Worm (Caenorhabditis elegans) whole organism, L4 larva: ENCODE measurements around the gene pgp-4.

ENCODE experiments used
- D1046.2 ChIP-seq: fragments of 200-800 bp; sonication (Bioruptor generic); IDR thresholded peaks from 2 replicates; pipeline ENCODE4 v1.3.6; 2022; ENCODE audit warnings: missing genetic modification characterization, missing compliant biosample characterization
- F44E2.7 ChIP-seq: fragments of 200-800 bp; sonication (Bioruptor generic); IDR thresholded peaks from 2 replicates; pipeline ENCODE4 v2.1.2; 2022; ENCODE audit warnings: missing genetic modification characterization, missing compliant biosample characterization
- R02D3.7 ChIP-seq: fragments of 150-350 bp; sonication (generic microtip); optimal IDR thresholded peaks from 3 replicates; lab custom pipeline; 2014; ENCODE audit warnings: missing biosample characterization, missing genetic modification characterization
- Y5F2A.4 ChIP-seq: fragments of 200-800 bp; sonication (Bioruptor generic); optimal IDR thresholded peaks from 2 replicates; lab custom pipeline; 2018; ENCODE audit warnings: mild to moderate bottlenecking, missing genetic modification characterization, missing compliant biosample characterization
- Y75B8A.6 ChIP-seq: fragments of 200-800 bp; sonication (Bioruptor generic); IDR thresholded peaks from 2 replicates; pipeline ENCODE4 v1.3.6; 2022; ENCODE audit warnings: missing genetic modification reagents, missing genetic modification characterization, missing compliant biosample characterization
- ZK337.2 ChIP-seq: fragments of 200-800 bp; sonication (Bioruptor generic); IDR thresholded peaks from 2 replicates; pipeline ENCODE4 v1.3.6; 2022; ENCODE audit warnings: missing genetic modification reagents, missing genetic modification characterization, missing compliant biosample characterization
- ZK546.5 ChIP-seq, 2 experiments: sonication (generic microtip); optimal IDR thresholded peaks; 2 replicates each; lab custom pipeline; 2017; ENCODE audit warnings: missing biosample characterization in 2 of 2, missing genetic modification characterization in 2 of 2
- aha-1 ChIP-seq: fragments of 150-350 bp; peaks from one replicate; lab custom pipeline; 2014; ENCODE audit warnings: missing biosample characterization, missing genetic modification characterization
- ama-1 ChIP-seq: fragments of 150-350 bp; optimal IDR thresholded peaks from 2 replicates; lab custom pipeline; 2014; ENCODE audit warnings: inconsistent platforms, mixed read lengths
- arid-1 ChIP-seq: fragments of 200-800 bp; sonication (Bioruptor generic); conservative IDR thresholded peaks from 2 replicates; pipeline ENCODE4 v1.3.6; 2022; ENCODE audit warnings: missing genetic modification reagents, missing genetic modification characterization, missing compliant biosample characterization
- attf-4 ChIP-seq: sonication (generic microtip); optimal IDR thresholded peaks from 3 replicates; lab custom pipeline; 2017; ENCODE audit warnings: missing biosample characterization, missing genetic modification characterization
- ceh-20 ChIP-seq: fragments of 200-800 bp; sonication (Bioruptor generic); IDR thresholded peaks from 2 replicates; pipeline ENCODE4 v1.3.6; 2022; ENCODE audit warnings: missing genetic modification reagents, missing genetic modification characterization, missing compliant biosample characterization
- ceh-32 ChIP-seq: sonication (generic microtip); optimal IDR thresholded peaks from 2 replicates; lab custom pipeline; 2016; ENCODE audit warnings: mild to moderate bottlenecking, missing genetic modification characterization, missing compliant biosample characterization; ENCODE audit not compliant: poor library complexity
- ceh-62 ChIP-seq: sonication (generic microtip); optimal IDR thresholded peaks from 2 replicates; lab custom pipeline; 2017; ENCODE audit warnings: missing biosample characterization, missing genetic modification characterization
- ctbp-1 ChIP-seq: fragments of 200-800 bp; sonication (Bioruptor generic); IDR thresholded peaks from 2 replicates; pipeline ENCODE4 v1.3.6; 2022; ENCODE audit warnings: missing genetic modification reagents, missing genetic modification characterization, missing compliant biosample characterization
- daf-12 ChIP-seq: fragments of 150-350 bp; optimal IDR thresholded peaks from 2 replicates; lab custom pipeline; 2014; ENCODE audit warnings: missing biosample characterization, missing genetic modification reagents, missing genetic modification characterization
- daf-16 ChIP-seq, 3 experiments: sonication (generic microtip); optimal IDR thresholded peaks; 2 replicates each; lab custom pipeline; 2016 to 2017; ENCODE audit warnings: missing genetic modification characterization in 3 of 3, missing genetic modification reagents in 3 of 3, mild to moderate bottlenecking in 2 of 3, missing compliant biosample characterization in 2 of 3, missing biosample characterization in 1 of 3, moderate library complexity in 1 of 3
- daf-8 ChIP-seq: fragments of 200-800 bp; sonication (Bioruptor generic); IDR thresholded peaks from 2 replicates; pipeline ENCODE4 v1.3.6; 2022; ENCODE audit warnings: missing genetic modification characterization, missing compliant biosample characterization
- dmd-8 ChIP-seq: fragments of 200-800 bp; sonication (Bioruptor generic); IDR thresholded peaks from 2 replicates; pipeline ENCODE4 v1.3.6; 2022; ENCODE audit warnings: missing genetic modification characterization, missing compliant biosample characterization
- fkh-10 ChIP-seq: fragments of 150-350 bp; optimal IDR thresholded peaks from 2 replicates; lab custom pipeline; 2014; ENCODE audit warnings: missing biosample characterization, missing genetic modification reagents, missing genetic modification characterization
- gei-8 ChIP-seq: fragments of 200-800 bp; sonication (Bioruptor generic); optimal IDR thresholded peaks from 2 replicates; lab custom pipeline; 2018; ENCODE audit warnings: mild to moderate bottlenecking, missing genetic modification characterization, missing compliant biosample characterization
- hif-1 ChIP-seq, 2 experiments: sonication (generic microtip); optimal IDR thresholded peaks; 2 replicates each; lab custom pipeline; 2016 to 2017; ENCODE audit warnings: missing compliant biosample characterization in 2 of 2, missing genetic modification characterization in 2 of 2, missing genetic modification reagents in 2 of 2, missing genotype in 2 of 2, mild to moderate bottlenecking in 1 of 2
- hlh-11 ChIP-seq: fragments of 200-800 bp; sonication (Bioruptor generic); optimal IDR thresholded peaks from 2 replicates; lab custom pipeline; 2018; ENCODE audit warnings: mild to moderate bottlenecking, missing genetic modification characterization, missing compliant biosample characterization
- hlh-30 ChIP-seq: sonication (generic microtip); optimal IDR thresholded peaks from 2 replicates; lab custom pipeline; 2017; ENCODE audit warnings: antibody characterized with exemption, mild to moderate bottlenecking, missing genetic modification characterization, missing compliant biosample characterization; ENCODE audit not compliant: insufficient read depth
- lin-29 ChIP-seq: fragments of 200-800 bp; sonication (Bioruptor generic); IDR thresholded peaks from 2 replicates; pipeline ENCODE4 v1.3.6; 2022; ENCODE audit warnings: missing genetic modification reagents, missing genetic modification characterization, missing compliant biosample characterization
- lin-38 ChIP-seq: fragments of 200-800 bp; sonication (Bioruptor generic); IDR thresholded peaks from 2 replicates; pipeline ENCODE4 v1.3.6; 2022; ENCODE audit warnings: missing genetic modification reagents, missing genetic modification characterization, missing compliant biosample characterization
- lsy-2 ChIP-seq, 2 experiments: fragments of 150-350 bp in 1 of 2; sonication (generic microtip) in 1 of 2; optimal IDR thresholded peaks; 2 replicates each; lab custom pipeline; 2014 to 2017; ENCODE audit warnings: missing biosample characterization in 2 of 2, missing genetic modification characterization in 2 of 2
- madf-9 ChIP-seq: fragments of 200-800 bp; sonication (Bioruptor generic); conservative IDR thresholded peaks from 2 replicates; pipeline ENCODE4 v1.3.6; 2022; ENCODE audit warnings: missing genetic modification reagents, missing genetic modification characterization, missing compliant biosample characterization
- mep-1 ChIP-seq: fragments of 150-350 bp; sonication (generic microtip); optimal IDR thresholded peaks from 3 replicates; lab custom pipeline; 2014; ENCODE audit warnings: missing biosample characterization, missing genetic modification characterization
- mes-2 ChIP-seq: sonication (generic microtip); optimal IDR thresholded peaks from 2 replicates; lab custom pipeline; 2016; ENCODE audit warnings: missing genotype, mild to moderate bottlenecking, missing genetic modification characterization, missing compliant biosample characterization; ENCODE audit not compliant: poor library complexity, severe bottlenecking
- mxl-3 ChIP-seq: fragments of 200-800 bp; sonication (Bioruptor generic); optimal IDR thresholded peaks from 2 replicates; lab custom pipeline; 2018; ENCODE audit warnings: mild to moderate bottlenecking, missing genetic modification characterization, missing compliant biosample characterization
- nhr-25 ChIP-seq: sonication (generic microtip); optimal IDR thresholded peaks from 2 replicates; lab custom pipeline; 2017; ENCODE audit warnings: missing genetic modification characterization, mild to moderate bottlenecking, missing compliant biosample characterization, antibody characterized with exemption, moderate library complexity, borderline replicate concordance; ENCODE audit not compliant: insufficient read depth
- nhr-41 ChIP-seq: fragments of 200-800 bp; sonication (Bioruptor generic); IDR thresholded peaks from 2 replicates; pipeline ENCODE4 v1.3.6; 2022; ENCODE audit warnings: missing genetic modification reagents, missing genetic modification characterization, missing compliant biosample characterization
- nhr-42 ChIP-seq: fragments of 200-800 bp; sonication (Bioruptor generic); IDR thresholded peaks from 2 replicates; pipeline ENCODE4 v1.3.6; 2022; ENCODE audit warnings: missing genetic modification characterization, missing compliant biosample characterization
- nhr-76 ChIP-seq: fragments of 150-350 bp; optimal IDR thresholded peaks from 2 replicates; lab custom pipeline; 2014; ENCODE audit warnings: missing biosample characterization, missing genetic modification characterization
- nhr-77 ChIP-seq: fragments of 150-350 bp; optimal IDR thresholded peaks from 2 replicates; lab custom pipeline; 2014; ENCODE audit warnings: missing biosample characterization, missing genetic modification characterization
- pha-4 ChIP-seq, 2 experiments: fragments of 150-350 bp in 1 of 2; fragments of 200-800 bp in 1 of 2; sonication (Bioruptor generic) in 1 of 2; IDR thresholded peaks in 1 of 2; optimal IDR thresholded peaks in 1 of 2; 2 replicates each; pipeline versions ENCODE4 v1.3.6 to Lab custom; 2014 to 2022; ENCODE audit warnings: missing genetic modification characterization in 2 of 2, missing genetic modification reagents in 2 of 2, missing biosample characterization in 1 of 2, missing compliant biosample characterization in 1 of 2
- saeg-2 ChIP-seq: fragments of 200-800 bp; sonication (Bioruptor generic); IDR thresholded peaks from 2 replicates; pipeline ENCODE4 v1.3.6; 2022; ENCODE audit warnings: missing genetic modification reagents, missing genetic modification characterization, missing compliant biosample characterization
- sdz-12 ChIP-seq: fragments of 200-800 bp; sonication (Bioruptor generic); optimal IDR thresholded peaks from 2 replicates; lab custom pipeline; 2018; ENCODE audit warnings: mild to moderate bottlenecking, missing genetic modification characterization, missing compliant biosample characterization
- snpc-1.2 ChIP-seq: fragments of 200-800 bp; sonication (Bioruptor generic); IDR thresholded peaks from 2 replicates; pipeline ENCODE4 v1.3.6; 2022; ENCODE audit warnings: missing genetic modification reagents, missing genetic modification characterization, missing compliant biosample characterization
- unc-39 ChIP-seq: sonication (generic microtip); optimal IDR thresholded peaks from 2 replicates; lab custom pipeline; 2017; ENCODE audit warnings: missing biosample characterization, missing genetic modification characterization
- unc-62 ChIP-seq, 3 experiments: fragments of 150-350 bp in 1 of 3; sonication (generic microtip); optimal IDR thresholded peaks in 2 of 3; peaks in 1 of 3; 1 replicate in 1 of 3; 2 replicates in 2 of 3; lab custom pipeline; 2014 to 2017; ENCODE audit warnings: missing biosample characterization in 3 of 3, missing genetic modification characterization in 3 of 3, missing genetic modification reagents in 3 of 3, missing genotype in 1 of 3
- zfp-2 ChIP-seq: sonication (generic microtip); optimal IDR thresholded peaks from 2 replicates; lab custom pipeline; 2016; ENCODE audit warnings: mild to moderate bottlenecking, missing genetic modification characterization, missing compliant biosample characterization
- zip-11 ChIP-seq: fragments of 200-800 bp; sonication (Bioruptor generic); IDR thresholded peaks from 2 replicates; pipeline ENCODE4 v1.3.6; 2022; ENCODE audit warnings: missing genetic modification characterization, missing compliant biosample characterization
- ztf-7 ChIP-seq: fragments of 150-350 bp; optimal IDR thresholded peaks from 2 replicates; lab custom pipeline; 2014; ENCODE audit warnings: missing biosample characterization, missing genetic modification characterization

pgp-4 gene

DNA sequence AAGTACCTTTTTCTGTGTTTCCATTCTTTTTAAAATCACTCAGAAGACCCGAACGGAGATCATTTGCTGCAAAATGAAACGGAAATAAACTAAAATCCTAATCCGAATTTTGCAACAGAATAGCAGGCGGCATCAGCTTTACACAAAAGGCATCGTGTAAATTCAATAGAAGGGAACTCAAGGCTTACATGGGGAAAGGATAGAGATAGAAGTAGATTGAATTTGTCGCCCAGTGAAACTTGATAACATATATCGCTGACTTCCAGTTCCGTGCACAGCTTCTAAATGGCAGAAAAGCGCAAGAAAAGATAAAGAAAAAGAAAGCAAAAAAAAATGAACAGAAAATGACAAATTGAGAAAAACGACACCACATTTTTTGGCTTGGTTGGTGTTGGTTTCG is 48.3 kb downstream of the pgp-4 start, which contains the start of gene slo-2:
TSS of gene slo-2 (minus strand) at position 24 of the 400 bp plus-strand sequence.
- TF ChIP-seq ctbp-1 (GFP tag; lab: Robert Waterston, UW) (peak; percentile 59; the same call in 1 of the 2 replicates), gei-8 (GFP tag; lab: Kevin White, UChicago) (no peak), unc-62 (GFP tag; optimal IDR thresholded peaks at IDR 0.05 in 1 of 2; lab: Kevin White, UChicago) (peak in 1 of 2 experiments; percentile 14), unc-62 (tag; optimal IDR thresholded peaks at IDR 0.05; lab: Kevin White, UChicago) (no peak), arid-1 (GFP tag; lab: Robert Waterston, UW) (no peak), ZK546.5 (tag; optimal IDR thresholded peaks at IDR 0.05; lab: Kevin White, UChicago) (no peak), nhr-41 (GFP tag; lab: Robert Waterston, UW) (no peak), ceh-20 (GFP tag; lab: Robert Waterston, UW) (no peak), mes-2 (tag; lab: Kevin White, UChicago) (no peak), R02D3.7 (tag; lab: Kevin White, UChicago) (no peak)
- TF ChIP-seq, all 104 proteins: peak for 2

DNA sequence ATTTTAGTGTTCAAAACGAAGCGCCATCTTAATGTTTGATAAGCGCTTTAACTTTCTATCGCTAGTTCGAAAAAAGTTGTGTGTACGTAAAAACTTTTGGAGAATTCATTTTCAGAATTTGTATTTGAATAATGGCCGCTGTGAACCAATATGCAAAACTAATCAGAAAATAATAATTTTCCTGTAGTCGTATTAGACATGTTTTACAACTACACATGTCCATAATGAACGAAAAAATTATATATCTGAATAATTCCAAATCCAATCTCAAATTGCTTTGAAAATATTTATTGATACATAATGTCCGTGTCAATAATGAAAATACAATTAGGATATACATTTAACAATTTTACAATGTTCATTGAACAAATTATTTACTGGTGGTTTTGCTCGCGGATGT is 49.2 kb downstream of the pgp-4 start:
- TF ChIP-seq mep-1 (tag; lab: Kevin White, UChicago) (peak; percentile 50), lin-29 (GFP tag; lab: Robert Waterston, UW) (no peak), daf-16 (GFP tag; optimal IDR thresholded peaks at IDR 0.05; lab: Kevin White, UChicago) (no peak), daf-16 (tag; optimal IDR thresholded peaks at IDR 0.05; lab: Kevin White, UChicago) (peak; percentile 19), mxl-3 (no peak), nhr-25 (tag; lab: Kevin White, UChicago) (no peak), aha-1 (peak; percentile 92)

DNA sequence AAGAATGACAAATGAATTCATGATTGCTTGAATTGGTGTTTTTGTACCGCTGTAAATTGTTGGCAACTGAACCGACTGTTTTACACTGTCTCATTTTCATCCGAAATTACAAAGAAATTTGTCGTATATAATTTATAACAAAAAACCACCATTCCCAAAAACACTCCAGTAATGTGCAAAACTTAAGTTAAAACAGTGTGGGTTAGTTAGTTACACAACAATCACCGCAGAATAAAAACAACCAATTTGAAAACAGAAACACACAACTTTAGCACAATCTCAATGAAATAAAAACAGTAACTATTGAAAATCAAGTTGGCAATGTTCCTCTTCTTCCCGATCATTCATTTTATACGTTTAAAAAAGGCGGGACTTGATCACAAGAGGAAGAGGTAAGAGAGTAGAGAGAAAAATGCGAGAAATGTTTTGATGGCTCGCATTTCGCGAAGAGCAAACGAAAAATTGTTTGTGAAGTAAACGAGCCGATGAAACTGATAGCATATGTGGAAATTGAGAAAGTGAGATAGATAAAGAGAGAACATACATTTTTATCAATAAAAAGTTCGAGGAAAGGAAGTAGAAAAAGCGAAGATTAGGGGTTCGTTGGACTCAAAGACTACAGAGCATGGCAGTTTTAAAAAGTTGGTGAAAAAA is 50.2 kb downstream of the pgp-4 start, which contains the start of gene F08B12.4:
TSS of gene F08B12.4 (minus strand) at position 51 of the 654 bp plus-strand sequence.
- no peak for TF ChIP-seq daf-8
- TF ChIP-seq saeg-2 (GFP tag; lab: Robert Waterston, UW): no peak
- peak in 1 of 2 experiments; percentile 46 for TF ChIP-seq lsy-2 (tag; optimal IDR thresholded peaks at IDR 0.05; lab: Kevin White, UChicago)
- TF ChIP-seq madf-9: no peak
- no peak for TF ChIP-seq unc-39
- TF ChIP-seq snpc-1.2 (GFP tag; lab: Robert Waterston, UW): no peak
- peak; percentile 53 for TF ChIP-seq hlh-30
- TF ChIP-seq pha-4 (GFP tag; IDR thresholded peaks at IDR 0.05; lab: Robert Waterston, UW): no peak
- no peak for TF ChIP-seq pha-4 (tag; optimal IDR thresholded peaks at IDR 0.05; lab: Kevin White, UChicago)
- no peak for TF ChIP-seq sdz-12 (GFP tag; lab: Kevin White, UChicago)
- peak; percentile 47 for TF ChIP-seq ama-1 (lab: Kevin White, UChicago)
- no peak for TF ChIP-seq Y75B8A.6
- TF ChIP-seq ZK337.2: no peak
- TF ChIP-seq dmd-8 (GFP tag; lab: Robert Waterston, UW): no peak
- no peak for TF ChIP-seq zfp-2 (tag; lab: Kevin White, UChicago)
- no peak for TF ChIP-seq hif-1 (tag; optimal IDR thresholded peaks at IDR 0.05; lab: Kevin White, UChicago)
- no peak for TF ChIP-seq attf-4
- TF ChIP-seq Y5F2A.4: no peak
- no peak for TF ChIP-seq ceh-62 (tag; lab: Kevin White, UChicago)
- no peak for TF ChIP-seq nhr-76
- TF ChIP-seq fkh-10 (GFP tag; lab: Kevin White, UChicago): no peak
- no peak for TF ChIP-seq ztf-7 (tag; lab: Kevin White, UChicago)
- TF ChIP-seq ceh-32 (tag; lab: Kevin White, UChicago): no peak
- TF ChIP-seq D1046.2 (GFP tag; lab: Robert Waterston, UW): no peak
- no peak for TF ChIP-seq ceh-20 (GFP tag; lab: Robert Waterston, UW)
- TF ChIP-seq hlh-11 (tag; lab: Kevin White, UChicago): peak; percentile 65
- TF ChIP-seq lin-38 (GFP tag; lab: Robert Waterston, UW): no peak
- TF ChIP-seq nhr-77 (tag; lab: Kevin White, UChicago): peak; percentile 56
- no peak for TF ChIP-seq F44E2.7 (GFP tag; lab: Robert Waterston, UW)
- TF ChIP-seq nhr-42 (GFP tag; lab: Robert Waterston, UW): peak; percentile 36; the same call in 1 of the 2 replicates
- TF ChIP-seq daf-12 (tag; lab: Kevin White, UChicago): no peak
- no peak for TF ChIP-seq zip-11 (GFP tag; lab: Robert Waterston, UW)
